Worm (Caenorhabditis elegans): ENCODE results near the gene eea-1.

The eea-1 gene

DNA sequence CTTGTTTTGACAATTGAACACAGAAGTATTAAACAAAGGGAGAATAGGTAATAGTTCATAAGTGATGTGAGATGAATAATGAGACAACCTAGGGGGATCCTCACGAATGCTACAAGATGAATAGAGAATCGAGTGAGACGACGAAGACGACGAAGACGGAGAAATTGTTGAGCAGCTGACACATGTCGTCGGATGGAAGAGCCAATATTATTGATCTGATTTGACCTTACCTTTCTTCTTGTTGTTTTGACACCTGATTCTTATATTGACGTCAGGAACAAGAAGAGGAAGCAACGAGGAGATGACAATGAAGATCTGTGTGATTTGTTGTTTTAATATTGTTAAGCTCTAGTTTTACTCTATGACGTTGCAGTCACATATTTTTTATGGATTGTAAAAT is 23.7 kb downstream of the eea-1 start, which contains the start of gene T10G3.1:
T10G3.1 (minus strand) TSS at position 213 of the 400 bp plus-strand sequence.
- TF ChIP-seq blmp-1 (tag; optimal IDR thresholded peaks at IDR 0.05), result no peak
- no peak for TF ChIP-seq ceh-83 (GFP tag; optimal IDR thresholded peaks at IDR 0.05)
- TF ChIP-seq unc-62 (GFP tag; optimal IDR thresholded peaks at IDR 0.05), result peak; percentile 79
- TF ChIP-seq hlh-1 (tag; optimal IDR thresholded peaks at IDR 0.05), result peak; percentile 97

DNA sequence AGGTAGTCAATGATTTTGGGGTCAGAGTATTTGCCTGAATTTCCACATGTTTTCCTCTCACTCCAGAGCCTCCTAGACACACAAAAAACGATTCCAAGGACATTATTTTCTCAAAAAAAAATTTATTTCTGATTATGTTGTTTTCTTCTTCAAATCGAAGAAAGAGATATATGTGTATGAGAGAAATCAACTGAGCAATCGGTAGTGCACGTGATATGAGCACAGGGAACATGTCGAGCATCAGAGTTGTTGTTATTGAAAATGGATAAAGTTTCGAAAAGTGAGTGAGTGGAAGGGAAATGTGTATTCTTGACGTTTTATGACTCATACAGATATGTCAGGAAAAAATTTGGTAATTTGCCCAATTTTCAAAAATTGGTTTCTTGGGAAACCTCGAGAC is 25.1 kb downstream of the eea-1 start:
- TF ChIP-seq lin-32 (GFP tag; optimal IDR thresholded peaks at IDR 0.05), result no peak

DNA sequence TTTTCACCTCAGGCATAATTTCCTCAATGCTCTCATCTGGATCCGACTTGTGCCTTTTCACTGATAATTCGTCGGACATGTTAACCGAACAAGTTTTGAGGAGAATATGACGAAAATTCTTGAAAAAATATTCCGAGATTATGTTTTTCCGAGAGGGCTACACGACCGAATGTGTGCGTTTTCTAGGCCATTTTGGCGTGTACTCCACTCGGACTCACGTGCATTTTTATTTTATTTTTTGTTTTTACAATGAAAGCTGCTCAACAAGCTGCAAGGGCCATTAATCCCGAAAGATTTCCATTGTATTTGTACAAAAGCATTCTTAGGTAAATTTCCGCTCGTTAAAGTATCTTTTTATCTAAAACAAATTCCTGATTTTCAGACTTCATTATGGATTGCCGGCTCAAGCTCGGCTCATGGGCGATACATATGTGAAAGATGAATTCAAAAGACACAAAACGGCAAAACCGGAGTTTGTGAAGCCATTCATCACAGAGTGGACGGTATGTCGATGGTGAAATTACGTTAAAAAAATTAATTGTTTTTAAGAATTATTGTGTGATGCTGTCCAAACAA is 28.9 kb downstream of the eea-1 start, which contains the start of the genes F25H9.6 and F25H9.7:
F25H9.6 (minus strand) TSS at position 172 of the 576 bp plus-strand sequence.
F25H9.7 (plus strand) TSS at position 187 of the 576 bp plus-strand sequence.
- no peak for TF ChIP-seq ham-2 (GFP tag; optimal IDR thresholded peaks at IDR 0.05)
- peak; percentile 52 for TF ChIP-seq mep-1 (tag; optimal IDR thresholded peaks at IDR 0.05)
- peak; percentile 33 for TF ChIP-seq lin-13 (tag; optimal IDR thresholded peaks at IDR 0.05)
- TF ChIP-seq nhr-76 (tag; optimal IDR thresholded peaks at IDR 0.05), result no peak
- no peak for TF ChIP-seq ceh-83 (GFP tag; optimal IDR thresholded peaks at IDR 0.05)
- TF ChIP-seq ces-1 (GFP tag; optimal IDR thresholded peaks at IDR 0.05), result peak; percentile 49
- peak; percentile 30 for TF ChIP-seq drap-1 (GFP tag; optimal IDR thresholded peaks at IDR 0.05)
- peak; percentile 78 for TF ChIP-seq sptf-1 (tag; optimal IDR thresholded peaks at IDR 0.05)
- TF ChIP-seq cnd-1 (tag; optimal IDR thresholded peaks at IDR 0.05), result peak; percentile 55

ce11 chrV:13464123-13464522 is 33.0 kb downstream of the eea-1 start:
- TF ChIP-seq ces-1 (GFP tag; optimal IDR thresholded peaks at IDR 0.05) (peak; percentile 16), zip-8 (tag; optimal IDR thresholded peaks at IDR 0.05) (no peak)

ce11 chrV:13462974-13463373 is 34.2 kb downstream of the eea-1 start, which contains the start of gene frm-10:
TSS of gene frm-10 (plus strand) at chrV:13463207.
- no peak for TF ChIP-seq sem-2 (GFP tag; optimal IDR thresholded peaks at IDR 0.05)
- no peak for TF ChIP-seq ces-1 (GFP tag; optimal IDR thresholded peaks at IDR 0.05)
- TF ChIP-seq ham-2 (GFP tag; optimal IDR thresholded peaks at IDR 0.05), result no peak
- peak; percentile 49 for TF ChIP-seq nhr-237 (tag; optimal IDR thresholded peaks at IDR 0.05)
- no peak for TF ChIP-seq snpc-4 (tag; optimal IDR thresholded peaks at IDR 0.05)
- peak; percentile 4 for TF ChIP-seq mep-1 (tag; optimal IDR thresholded peaks at IDR 0.05)
- TF ChIP-seq bed-3 (GFP tag; optimal IDR thresholded peaks at IDR 0.05), result no peak
- TF ChIP-seq elt-3 (tag; optimal IDR thresholded peaks at IDR 0.05), result peak; percentile 56

- no peak for TF ChIP-seq ceh-43 (GFP tag; optimal IDR thresholded peaks at IDR 0.05)
- TF ChIP-seq mep-1 (tag; optimal IDR thresholded peaks at IDR 0.05), result peak; percentile 45
- peak; percentile 22 for TF ChIP-seq lsy-2 (tag; optimal IDR thresholded peaks at IDR 0.05)
- TF ChIP-seq ces-1 (GFP tag; optimal IDR thresholded peaks at IDR 0.05), result peak; percentile 84
Observed at ce11 chrV:13459323-13459722, 37.8 kb downstream of the eea-1 start, which contains the start of gene bath-39. TSS of gene bath-39 (plus strand) at chrV:13459459.

DNA sequence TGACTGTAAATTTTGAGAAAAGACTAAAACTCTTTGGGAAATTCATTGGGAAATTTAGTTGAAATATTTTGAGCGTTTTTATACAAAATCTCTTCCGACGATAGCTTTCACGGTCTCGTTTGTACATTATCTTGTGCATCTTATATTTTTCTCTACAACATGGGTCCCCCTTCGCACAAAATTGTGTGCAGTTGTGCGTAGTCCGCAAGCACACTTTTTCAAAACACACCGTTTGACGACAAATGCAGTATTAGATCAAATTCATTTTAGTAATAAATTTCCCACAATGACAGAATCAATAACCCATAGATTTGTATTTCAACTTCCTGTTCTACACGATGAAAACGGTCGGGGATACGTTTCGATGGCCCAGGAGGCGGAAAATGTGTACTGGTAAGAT is 39.3 kb downstream of the eea-1 start, which contains the start of gene F25H9.2:
F25H9.2 (plus strand) TSS at position 226 of the 400 bp plus-strand sequence.
- TF ChIP-seq blmp-1 (tag; optimal IDR thresholded peaks at IDR 0.05) (no peak), nhr-76 (tag; optimal IDR thresholded peaks at IDR 0.05) (no peak), ham-2 (GFP tag; optimal IDR thresholded peaks at IDR 0.05) (no peak), sem-2 (GFP tag; optimal IDR thresholded peaks at IDR 0.05) (no peak), mep-1 (tag; optimal IDR thresholded peaks at IDR 0.05) (peak; percentile 48), snpc-4 (tag; optimal IDR thresholded peaks at IDR 0.05) (no peak), zip-8 (tag; optimal IDR thresholded peaks at IDR 0.05) (no peak), pha-4 (tag; optimal IDR thresholded peaks at IDR 0.05) (peak; percentile 11), elt-3 (tag; optimal IDR thresholded peaks at IDR 0.05) (no peak), nhr-2 (tag; optimal IDR thresholded peaks at IDR 0.05) (no peak), bed-3 (GFP tag; optimal IDR thresholded peaks at IDR 0.05) (no peak), ces-1 (GFP tag; optimal IDR thresholded peaks at IDR 0.05) (peak; percentile 29)

ce11 chrV:13455448-13455847 is 41.7 kb downstream of the eea-1 start, which contains the start of gene lurp-3:
TSS of gene lurp-3 (plus strand) at chrV:13455748.
- no peak for TF ChIP-seq lin-13 (tag; optimal IDR thresholded peaks at IDR 0.05)
- TF ChIP-seq tbx-8 (GFP tag; optimal IDR thresholded peaks at IDR 0.05), result no peak
- no peak for TF ChIP-seq nhr-28 (tag; optimal IDR thresholded peaks at IDR 0.05)
- TF ChIP-seq lsy-2 (tag; optimal IDR thresholded peaks at IDR 0.05), result no peak
- TF ChIP-seq mab-5 (tag; optimal IDR thresholded peaks at IDR 0.05), result no peak
- no peak for TF ChIP-seq ztf-11 (tag; optimal IDR thresholded peaks at IDR 0.05)
- no peak for TF ChIP-seq unc-62 (GFP tag; optimal IDR thresholded peaks at IDR 0.05)
- TF ChIP-seq drap-1 (GFP tag; optimal IDR thresholded peaks at IDR 0.05), result no peak
- TF ChIP-seq ceh-39 (tag; optimal IDR thresholded peaks at IDR 0.05), result no peak
- TF ChIP-seq unc-120 (tag; optimal IDR thresholded peaks at IDR 0.05; ENCODE audit: poor library complexity, severe bottlenecking), result no peak
- TF ChIP-seq mls-2 (tag; optimal IDR thresholded peaks at IDR 0.05), result no peak
- no peak for TF ChIP-seq nhr-76 (tag; optimal IDR thresholded peaks at IDR 0.05)
- TF ChIP-seq snpc-4 (tag; optimal IDR thresholded peaks at IDR 0.05), result no peak
- TF ChIP-seq zip-8 (tag; optimal IDR thresholded peaks at IDR 0.05), result no peak
- no peak for TF ChIP-seq cnd-1 (tag; optimal IDR thresholded peaks at IDR 0.05)
- no peak for TF ChIP-seq bed-3 (GFP tag; optimal IDR thresholded peaks at IDR 0.05)
- no peak for TF ChIP-seq sptf-1 (tag; optimal IDR thresholded peaks at IDR 0.05)
- no peak for TF ChIP-seq flh-1 (GFP tag; optimal IDR thresholded peaks at IDR 0.05)
- TF ChIP-seq ceh-43 (GFP tag; optimal IDR thresholded peaks at IDR 0.05), result no peak

All from whole organism, mixed stage, embryonic.